Fruit fly (Drosophila melanogaster) whole organism, embryonic: Measurements from ENCODE around the gene CG14024.

Experiments used
- ATbp ChIP-seq: fragments of 200-800 bp; sonication (Bioruptor generic); optimal IDR thresholded peaks from 2 replicates; lab custom pipeline; 2017; ENCODE audit warnings: missing biosample characterization, mild to moderate bottlenecking, missing genetic modification characterization, missing genetic modification reagents
- Bteb2 ChIP-seq: fragments of 200-800 bp; sonication (Bioruptor generic); optimal IDR thresholded peaks from 2 replicates; lab custom pipeline; 2016; ENCODE audit warnings: missing biosample characterization, missing genetic modification characterization
- CG10147 ChIP-seq: fragments of 200-800 bp; sonication (Bioruptor generic); optimal IDR thresholded peaks from 2 replicates; lab custom pipeline; 2019; ENCODE audit warnings: missing biosample characterization, mild to moderate bottlenecking, missing genetic modification characterization, moderate library complexity
- CG12104 ChIP-seq: fragments of 200-800 bp; sonication (Bioruptor generic); optimal IDR thresholded peaks from 3 replicates; lab custom pipeline; 2016; ENCODE audit warnings: missing biosample characterization, missing genetic modification characterization
- CG14050 ChIP-seq: fragments of 200-800 bp; sonication (Bioruptor generic); IDR thresholded peaks from 3 replicates; pipeline ENCODE4 v1.3.6; 2022; ENCODE audit warnings: missing biosample characterization, missing genetic modification characterization
- CG14965 ChIP-seq: fragments of 200-800 bp; sonication (Bioruptor generic); optimal IDR thresholded peaks from 2 replicates; lab custom pipeline; 2016; ENCODE audit warnings: missing biosample characterization, missing genetic modification characterization, borderline replicate concordance
- CG15011 ChIP-seq: fragments of 200-800 bp; sonication (Bioruptor generic); optimal IDR thresholded peaks from 3 replicates; lab custom pipeline; 2018; ENCODE audit warnings: missing biosample characterization, mild to moderate bottlenecking, missing genetic modification characterization
- CG15073 ChIP-seq: fragments of 200-800 bp; sonication (Bioruptor generic); optimal IDR thresholded peaks from 2 replicates; lab custom pipeline; 2016; ENCODE audit warnings: missing biosample characterization, missing genetic modification characterization
- CG1529 ChIP-seq: fragments of 200-800 bp; sonication (Bioruptor generic); optimal IDR thresholded peaks from 3 replicates; lab custom pipeline; 2018; ENCODE audit warnings: missing biosample characterization, missing genetic modification characterization
- CG18262 ChIP-seq: fragments of 200-800 bp; optimal IDR thresholded peaks from 3 replicates; lab custom pipeline; 2019; ENCODE audit warnings: missing biosample characterization, mild to moderate bottlenecking, missing genetic modification characterization, moderate library complexity
- CG32772 ChIP-seq: fragments of 200-800 bp; sonication (Bioruptor generic); IDR thresholded peaks from 2 replicates; pipeline ENCODE4 v1.3.6; 2022; ENCODE audit warnings: missing biosample characterization, missing genetic modification characterization
- CG34422 ChIP-seq: fragments of 200-800 bp; sonication (Bioruptor generic); IDR thresholded peaks from 3 replicates; pipeline ENCODE4 v1.3.6; 2022; ENCODE audit warnings: missing biosample characterization, missing genetic modification characterization
- CG6175 ChIP-seq: fragments of 200-800 bp; sonication (Bioruptor generic); IDR thresholded peaks from 3 replicates; pipeline ENCODE4 v1.3.6; 2022; ENCODE audit warnings: missing biosample characterization, missing genetic modification characterization
- CG7271 ChIP-seq: fragments of 200-800 bp; sonication (Bioruptor generic); optimal IDR thresholded peaks from 2 replicates; lab custom pipeline; 2018; ENCODE audit warnings: missing biosample characterization, mild to moderate bottlenecking, missing genetic modification characterization, moderate library complexity
- CG7745 ChIP-seq: fragments of 200-800 bp; sonication (Bioruptor generic); optimal IDR thresholded peaks from 2 replicates; lab custom pipeline; 2018; ENCODE audit warnings: missing biosample characterization, mild to moderate bottlenecking, missing genetic modification characterization, moderate library complexity
- CG7928 ChIP-seq: fragments of 200-800 bp; sonication (Bioruptor generic); optimal IDR thresholded peaks from 2 replicates; lab custom pipeline; 2017; ENCODE audit warnings: missing biosample characterization, mild to moderate bottlenecking, missing genetic modification characterization
- CG9437 ChIP-seq: fragments of 200-800 bp; sonication (Bioruptor generic); optimal IDR thresholded peaks from 2 replicates; lab custom pipeline; 2018; ENCODE audit warnings: missing biosample characterization, mild to moderate bottlenecking, missing genetic modification characterization
- CG9797 ChIP-seq: fragments of 200-800 bp; sonication (Bioruptor generic); optimal IDR thresholded peaks from 3 replicates; lab custom pipeline; 2018; ENCODE audit warnings: missing biosample characterization, mild to moderate bottlenecking, missing genetic modification characterization
- Hmr ChIP-seq: fragments of 200-800 bp; sonication (Bioruptor generic); optimal IDR thresholded peaks from 3 replicates; lab custom pipeline; 2017; ENCODE audit warnings: mild to moderate bottlenecking, missing biosample characterization, missing genetic modification reagents, missing genetic modification characterization
- Med ChIP-seq: fragments of 200-800 bp; sonication (Bioruptor generic); peaks from one replicate; lab custom pipeline; 2016; ENCODE audit warnings: missing biosample characterization, missing genetic modification characterization, mild to moderate bottlenecking, inconsistent platforms, moderate library complexity
- Scr ChIP-seq: fragments of 200-800 bp; sonication (Bioruptor generic); IDR thresholded peaks from 2 replicates; pipeline ENCODE4 v1.3.6; 2022; ENCODE audit warnings: missing biosample characterization, missing genetic modification characterization; ENCODE audit not compliant: partially characterized antibody
- Six4 ChIP-seq: fragments of 200-800 bp; sonication (Bioruptor generic); optimal IDR thresholded peaks from 2 replicates; lab custom pipeline; 2016; ENCODE audit warnings: missing biosample characterization, missing genetic modification characterization
- ap ChIP-seq: fragments of 200-800 bp; sonication (Bioruptor generic); IDR thresholded peaks from 2 replicates; pipeline ENCODE4 v1.3.6; 2022; ENCODE audit warnings: missing biosample characterization, missing genetic modification characterization
- ara ChIP-seq: fragments of 200-800 bp; sonication (Bioruptor generic); IDR thresholded peaks from 2 replicates; pipeline ENCODE4 v1.3.6; 2022; ENCODE audit warnings: missing biosample characterization, missing genetic modification characterization
- bab2 ChIP-seq: fragments of 200-800 bp; sonication (Bioruptor generic); optimal IDR thresholded peaks from 2 replicates; lab custom pipeline; 2016; ENCODE audit warnings: missing biosample characterization, missing genetic modification characterization
- eyg ChIP-seq: fragments of 200-800 bp; sonication (Bioruptor generic); optimal IDR thresholded peaks from 3 replicates; lab custom pipeline; 2016; ENCODE audit warnings: missing biosample characterization, missing genetic modification characterization
- fd102C ChIP-seq: fragments of 200-800 bp; sonication (Bioruptor generic); optimal IDR thresholded peaks from 2 replicates; lab custom pipeline; 2018; ENCODE audit warnings: missing biosample characterization, mild to moderate bottlenecking, missing genetic modification characterization, moderate library complexity
- fru ChIP-seq: fragments of >200 bp; optimal IDR thresholded peaks from 2 replicates; lab custom pipeline; 2017
- grn ChIP-seq: fragments of 200-800 bp; sonication (Bioruptor generic); optimal IDR thresholded peaks from 3 replicates; lab custom pipeline; 2017; ENCODE audit warnings: missing biosample characterization, missing genetic modification characterization
- gsb ChIP-seq: fragments of 200-800 bp; sonication (Bioruptor generic); IDR thresholded peaks from 2 replicates; pipeline ENCODE4 v1.3.6; 2022; ENCODE audit warnings: missing biosample characterization, missing genetic modification characterization
- gsb-n ChIP-seq: fragments of 200-800 bp; sonication (Bioruptor generic); optimal IDR thresholded peaks from 3 replicates; lab custom pipeline; 2018; ENCODE audit warnings: missing biosample characterization, mild to moderate bottlenecking, missing genetic modification characterization
- gt ChIP-seq: fragments of 200-800 bp; sonication (Bioruptor generic); IDR thresholded peaks from 2 replicates; pipeline ENCODE4 v1.3.6; 2022; ENCODE audit warnings: missing biosample characterization, missing genetic modification characterization
- kah ChIP-seq: fragments of 200-800 bp; sonication (Bioruptor generic); optimal IDR thresholded peaks from 2 replicates; lab custom pipeline; 2018; ENCODE audit warnings: missing biosample characterization, mild to moderate bottlenecking, missing genetic modification characterization
- klu ChIP-seq: fragments of 200-800 bp; sonication (Bioruptor generic); IDR thresholded peaks from 2 replicates; pipeline ENCODE4 v1.3.6; 2022; ENCODE audit warnings: missing biosample characterization, missing genetic modification characterization
- kni ChIP-seq: fragments of 200-800 bp; sonication (Bioruptor generic); optimal IDR thresholded peaks from 3 replicates; lab custom pipeline; 2017; ENCODE audit warnings: mild to moderate bottlenecking, missing biosample characterization, missing genetic modification reagents, missing genetic modification characterization
- nerfin-2 ChIP-seq: fragments of 200-800 bp; sonication (Bioruptor generic); IDR thresholded peaks from 2 replicates; pipeline ENCODE4 v1.3.6; 2022; ENCODE audit warnings: missing biosample characterization, missing genetic modification characterization; ENCODE audit not compliant: partially characterized antibody
- org-1 ChIP-seq: fragments of 200-800 bp; sonication (Bioruptor generic); optimal IDR thresholded peaks from 2 replicates; lab custom pipeline; 2017; ENCODE audit warnings: missing biosample characterization, missing genetic modification characterization
- phol ChIP-seq: fragments of 200-800 bp; sonication (Bioruptor generic); optimal IDR thresholded peaks from 3 replicates; lab custom pipeline; 2018; ENCODE audit warnings: missing biosample characterization, mild to moderate bottlenecking, missing genetic modification characterization, moderate library complexity
- pita ChIP-seq: fragments of 200-800 bp; sonication (Bioruptor generic); optimal IDR thresholded peaks from 2 replicates; lab custom pipeline; 2017; ENCODE audit warnings: missing biosample characterization, mild to moderate bottlenecking, missing genetic modification characterization
- run ChIP-seq: fragments of 200-800 bp; sonication (Bioruptor generic); optimal IDR thresholded peaks from 3 replicates; lab custom pipeline; 2018; ENCODE audit warnings: missing biosample characterization, mild to moderate bottlenecking, missing genetic modification characterization
- schlank ChIP-seq: fragments of 200-800 bp; sonication (Bioruptor generic); optimal IDR thresholded peaks from 2 replicates; lab custom pipeline; 2018; ENCODE audit warnings: missing biosample characterization, mild to moderate bottlenecking, missing genetic modification characterization
- so ChIP-seq: fragments of 200-800 bp; sonication (Bioruptor generic); IDR thresholded peaks from 3 replicates; pipeline ENCODE4 v1.3.6; 2022; ENCODE audit warnings: missing biosample characterization, missing genetic modification characterization
- stwl ChIP-seq: fragments of 200-800 bp; sonication (Bioruptor generic); optimal IDR thresholded peaks from 3 replicates; lab custom pipeline; 2018; ENCODE audit warnings: missing biosample characterization, mild to moderate bottlenecking, missing genetic modification characterization, moderate library complexity
- tna ChIP-seq: fragments of 200-800 bp; sonication (Bioruptor generic); IDR thresholded peaks from 2 replicates; pipeline ENCODE4 v1.3.6; 2022; ENCODE audit warnings: missing biosample characterization, missing genetic modification characterization; ENCODE audit not compliant: partially characterized antibody
- unc-4 ChIP-seq: fragments of 200-800 bp; sonication (Bioruptor generic); IDR thresholded peaks from 2 replicates; pipeline ENCODE4 v1.3.6; 2022; ENCODE audit warnings: missing biosample characterization, missing genetic modification characterization; ENCODE audit not compliant: partially characterized antibody
- usp ChIP-seq: fragments of >200 bp; optimal IDR thresholded peaks from 2 replicates; lab custom pipeline; 2017; ENCODE audit warnings: missing biosample characterization, missing genetic modification characterization
- vvl ChIP-seq: fragments of 200-800 bp; sonication (Bioruptor generic); IDR thresholded peaks from 2 replicates; pipeline ENCODE4 v1.3.6; 2022; ENCODE audit warnings: missing biosample characterization, missing genetic modification characterization
- wor ChIP-seq: fragments of 200-800 bp; sonication (Bioruptor generic); IDR thresholded peaks from 2 replicates; pipeline ENCODE4 v1.3.6; 2022; ENCODE audit warnings: missing biosample characterization, missing genetic modification characterization
- yki ChIP-seq: fragments of >200 bp; optimal IDR thresholded peaks from 3 replicates; lab custom pipeline; 2018
- zfh1 ChIP-seq: fragments of 200-800 bp; sonication (Bioruptor generic); IDR thresholded peaks from 3 replicates; pipeline ENCODE4 v1.3.6; 2022; ENCODE audit warnings: missing biosample characterization, missing genetic modification characterization

CG14024 gene

dm6 chr2L:5324958-5325850 lies 10.5 kb upstream of the CG14024 start (continued):
- peak; percentile 61 for TF ChIP-seq tna (GFP tag; lab: Robert Waterston, UW)
- TF ChIP-seq schlank (tag; lab: Kevin White, UChicago), result no peak
- no peak for TF ChIP-seq Six4 (GFP tag; lab: Kevin White, UChicago)
- TF ChIP-seq pita, result no peak
- no peak for TF ChIP-seq gsb-n (tag; lab: Kevin White, UChicago)
- no peak for TF ChIP-seq ATbp (GFP tag; lab: Kevin White, UChicago)
- TF ChIP-seq klu (GFP tag; lab: Robert Waterston, UW), result peak; percentile 50
- no peak for TF ChIP-seq run
- TF ChIP-seq yki (lab: Kevin White, UChicago), result no peak
- TF ChIP-seq CG9797, result peak; percentile 21
- 0 out of 2 replicates have a peak, but pooled peaks have one; percentile 16 for TF ChIP-seq wor (GFP tag; lab: Robert Waterston, UW)
- no peak for TF ChIP-seq CG14965 (GFP tag; lab: Kevin White, UChicago)
- TF ChIP-seq unc-4 (GFP tag; lab: Robert Waterston, UW), result peak; percentile 76
- TF ChIP-seq Med (GFP tag; lab: Kevin White, UChicago), result peak; percentile 94
- peak; percentile 82 for TF ChIP-seq so
- peak; percentile 44; the same call in 1 of the 3 replicates for TF ChIP-seq CG6175 (GFP tag; lab: Robert Waterston, UW)
- no peak for TF ChIP-seq CG18262
- no peak for TF ChIP-seq CG7745 (tag; lab: Kevin White, UChicago)
- no peak for TF ChIP-seq eyg (GFP tag; lab: Kevin White, UChicago)
- TF ChIP-seq gt (GFP tag; lab: Robert Waterston, UW), result no peak
- TF ChIP-seq bab2 (GFP tag; lab: Kevin White, UChicago), result no peak
- TF ChIP-seq nerfin-2 (GFP tag; lab: Robert Waterston, UW), result peak; percentile 29; the same call in 1 of the 2 replicates
- TF ChIP-seq fru (lab: Kevin White, UChicago), result no peak
- peak; percentile 44 for TF ChIP-seq org-1
- peak; percentile 94 for TF ChIP-seq CG7928 (GFP tag; lab: Kevin White, UChicago)
- peak; percentile 77 for TF ChIP-seq Scr
- no peak for TF ChIP-seq ara
- no peak for TF ChIP-seq CG10147 (GFP tag; lab: Kevin White, UChicago)
- TF ChIP-seq kah, result peak; percentile 20
- no peak for TF ChIP-seq Bteb2 (GFP tag; lab: Kevin White, UChicago)
- no peak for TF ChIP-seq usp (GFP tag; lab: Kevin White, UChicago)
- TF ChIP-seq CG15073 (GFP tag; lab: Kevin White, UChicago), result no peak
- no peak for TF ChIP-seq grn (GFP tag; lab: Kevin White, UChicago)
- TF ChIP-seq stwl (tag; lab: Kevin White, UChicago), result peak; percentile 45
- TF ChIP-seq CG34422, result peak; percentile 80
- no peak for TF ChIP-seq CG1529
- TF ChIP-seq zfh1 (GFP tag; lab: Robert Waterston, UW), result peak; percentile 31; the same call in 1 of the 3 replicates
- TF ChIP-seq CG14050 (GFP tag; lab: Robert Waterston, UW), result no peak
- TF ChIP-seq ap (GFP tag; lab: Robert Waterston, UW), result peak; percentile 22; the same call in 1 of the 2 replicates
- no peak for TF ChIP-seq fd102C (GFP tag; lab: Kevin White, UChicago)
- TF ChIP-seq CG15011 (GFP tag; lab: Kevin White, UChicago), result no peak
- no peak for TF ChIP-seq CG7271 (tag; lab: Kevin White, UChicago)
- peak; percentile 55; the same call in 1 of the 2 replicates for TF ChIP-seq gsb (GFP tag; lab: Robert Waterston, UW)
- peak; percentile 97 for TF ChIP-seq phol (tag; lab: Kevin White, UChicago)
- TF ChIP-seq vvl (GFP tag; lab: Robert Waterston, UW), result peak; percentile 78
- TF ChIP-seq CG12104, result no peak
- peak; percentile 76 for TF ChIP-seq CG9437
- peak; percentile 66 for TF ChIP-seq Hmr (GFP tag; lab: Kevin White, UChicago)
- TF ChIP-seq kni (GFP tag; lab: Kevin White, UChicago), result peak; percentile 5
- TF ChIP-seq CG32772 (GFP tag; lab: Robert Waterston, UW), result peak; percentile 64
